Worm (Caenorhabditis elegans) whole organism, young adult: ENCODE data around the gene rpt-6.

Experiments used
- F22D6.2 ChIP-seq: sonication (generic microtip); optimal IDR thresholded peaks from 2 replicates; lab custom pipeline; 2016; ENCODE audit warnings: mild to moderate bottlenecking, missing genetic modification characterization, missing compliant biosample characterization
- F33H1.4 ChIP-seq: fragments of 200-800 bp; sonication (Bioruptor generic); IDR thresholded peaks from 2 replicates; pipeline ENCODE4 v1.3.6; 2022; ENCODE audit warnings: missing genetic modification reagents, missing genetic modification characterization, missing compliant biosample characterization
- F55B11.4 ChIP-seq: sonication (generic microtip); optimal IDR thresholded peaks from 2 replicates; lab custom pipeline; 2016; ENCODE audit warnings: missing compliant biosample characterization, missing genetic modification characterization, borderline replicate concordance; ENCODE audit not compliant: insufficient read depth
- K12H6.12 ChIP-seq: fragments of 200-800 bp; sonication (Bioruptor generic); optimal IDR thresholded peaks from 2 replicates; lab custom pipeline; 2018; ENCODE audit warnings: mild to moderate bottlenecking, missing genetic modification characterization, missing compliant biosample characterization
- Y56A3A.18 ChIP-seq: fragments of 200-800 bp; sonication (Bioruptor generic); IDR thresholded peaks from 2 replicates; pipeline ENCODE4 v1.3.6; 2022; ENCODE audit warnings: missing genetic modification reagents, missing genetic modification characterization, missing compliant biosample characterization
- Y67H2A.10 ChIP-seq: fragments of 200-800 bp; sonication (Bioruptor generic); conservative IDR thresholded peaks from 2 replicates; pipeline ENCODE4 v1.3.6; 2022; ENCODE audit warnings: missing genetic modification reagents, missing genetic modification characterization, missing compliant biosample characterization
- attf-3 ChIP-seq: fragments of 200-800 bp; sonication (Bioruptor generic); conservative IDR thresholded peaks from 2 replicates; pipeline ENCODE4 v1.3.6; 2022; ENCODE audit warnings: missing genetic modification reagents, missing genetic modification characterization, missing compliant biosample characterization
- attf-6 ChIP-seq: fragments of 200-800 bp; sonication (Bioruptor generic); IDR thresholded peaks from 2 replicates; pipeline ENCODE4 v1.3.6; 2022; ENCODE audit warnings: missing genetic modification reagents, missing genetic modification characterization, missing compliant biosample characterization
- cebp-1 ChIP-seq, 2 experiments: fragments of 200-800 bp in 1 of 2; sonication (Bioruptor generic) in 1 of 2; sonication (generic microtip) in 1 of 2; IDR thresholded peaks in 1 of 2; optimal IDR thresholded peaks in 1 of 2; 2 replicates each; pipeline versions ENCODE4 v1.3.6 to Lab custom; 2017 to 2022; ENCODE audit warnings: missing compliant biosample characterization in 2 of 2, missing genetic modification characterization in 2 of 2, mild to moderate bottlenecking in 1 of 2, missing genetic modification reagents in 1 of 2, moderate library complexity in 1 of 2
- ceh-91 ChIP-seq: fragments of 200-800 bp; sonication (Bioruptor generic); IDR thresholded peaks from 2 replicates; pipeline ENCODE4 v1.3.6; 2022; ENCODE audit warnings: missing genetic modification reagents, missing genetic modification characterization, missing compliant biosample characterization
- egrh-3 ChIP-seq: fragments of 200-800 bp; sonication (Bioruptor generic); IDR thresholded peaks from 2 replicates; pipeline ENCODE4 v1.3.6; 2022; ENCODE audit warnings: missing genetic modification reagents, missing genetic modification characterization, missing compliant biosample characterization
- let-607 ChIP-seq, 2 experiments: fragments of 200-800 bp in 1 of 2; sonication (Bioruptor generic) in 1 of 2; sonication (generic microtip) in 1 of 2; optimal IDR thresholded peaks; 2 replicates each; lab custom pipeline; 2016 to 2018; ENCODE audit warnings: mild to moderate bottlenecking in 2 of 2, missing compliant biosample characterization in 2 of 2, missing genetic modification characterization in 2 of 2, moderate library complexity in 2 of 2, missing genotype in 1 of 2
- lin-40 ChIP-seq: sonication (generic microtip); optimal IDR thresholded peaks from 2 replicates; lab custom pipeline; 2016; ENCODE audit warnings: missing genetic modification characterization, mild to moderate bottlenecking, missing compliant biosample characterization, missing genotype, missing genetic modification reagents
- lir-1 ChIP-seq: fragments of 200-800 bp; sonication (Bioruptor generic); conservative IDR thresholded peaks from 2 replicates; pipeline ENCODE4 v1.3.6; 2022; ENCODE audit warnings: missing genetic modification reagents, missing genetic modification characterization, missing compliant biosample characterization
- madf-3 ChIP-seq: fragments of 200-800 bp; sonication (Bioruptor generic); IDR thresholded peaks from 2 replicates; pipeline ENCODE4 v1.3.6; 2022; ENCODE audit warnings: missing genetic modification reagents, missing genetic modification characterization, missing compliant biosample characterization
- mel-28 ChIP-seq: sonication (generic microtip); optimal IDR thresholded peaks from 2 replicates; lab custom pipeline; 2016; ENCODE audit warnings: borderline replicate concordance, mild to moderate bottlenecking, missing genetic modification characterization, missing compliant biosample characterization
- mes-4 ChIP-seq: sonication (generic microtip); optimal IDR thresholded peaks from 2 replicates; lab custom pipeline; 2016; ENCODE audit warnings: missing genotype, missing genetic modification characterization, missing compliant biosample characterization
- nfya-1 ChIP-seq: sonication (generic microtip); optimal IDR thresholded peaks from 2 replicates; lab custom pipeline; 2017; ENCODE audit warnings: antibody characterized with exemption, missing compliant biosample characterization, missing genetic modification characterization, borderline replicate concordance; ENCODE audit not compliant: insufficient read depth
- nfyb-1 ChIP-seq: fragments of 200-800 bp; sonication (Bioruptor generic); IDR thresholded peaks from 2 replicates; pipeline ENCODE4 v1.3.6; 2022; ENCODE audit warnings: missing genetic modification reagents, missing genetic modification characterization, missing compliant biosample characterization
- nhr-120 ChIP-seq: fragments of 200-800 bp; sonication (Bioruptor generic); IDR thresholded peaks from 2 replicates; pipeline ENCODE4 v1.3.6; 2022; ENCODE audit warnings: missing genetic modification characterization, missing compliant biosample characterization
- pha-4 ChIP-seq: fragments of 150-350 bp; sonication (generic microtip); optimal IDR thresholded peaks from 2 replicates; lab custom pipeline; 2014; ENCODE audit warnings: missing biosample characterization, missing genetic modification reagents, missing genetic modification characterization
- rec-8 ChIP-seq, 2 experiments: sonication (generic microtip); optimal IDR thresholded peaks; 2 replicates each; lab custom pipeline; 2016; ENCODE audit warnings: mild to moderate bottlenecking in 2 of 2, missing genetic modification characterization in 2 of 2, missing genetic modification reagents in 2 of 2, missing genotype in 2 of 2, missing biosample characterization in 1 of 2, missing compliant biosample characterization in 1 of 2, moderate library complexity in 1 of 2
- somi-1 ChIP-seq: fragments of 200-800 bp; sonication (Bioruptor generic); optimal IDR thresholded peaks from 2 replicates; lab custom pipeline; 2018; ENCODE audit warnings: mild to moderate bottlenecking, missing genetic modification characterization, missing compliant biosample characterization
- tbp1 ChIP-seq: fragments of 200-800 bp; sonication (Bioruptor generic); optimal IDR thresholded peaks from 2 replicates; lab custom pipeline; 2018; ENCODE audit warnings: mild to moderate bottlenecking, missing genetic modification characterization, missing compliant biosample characterization
- unc-130 ChIP-seq: sonication (generic microtip); optimal IDR thresholded peaks from 2 replicates; lab custom pipeline; 2016; ENCODE audit warnings: missing genetic modification reagents, missing genetic modification characterization, missing compliant biosample characterization
- ztf-18 ChIP-seq: sonication (generic microtip); optimal IDR thresholded peaks from 2 replicates; lab custom pipeline; 2016; ENCODE audit warnings: missing genotype, mild to moderate bottlenecking, missing genetic modification characterization, missing compliant biosample characterization

rpt-6 gene

ce11 chrIII:12351301-12351700, 19.0 kb upstream of the rpt-6 start, which contains the start of the genes pph-4.1 and Y75B8A.31 (continued):
- peak; percentile 70 for TF ChIP-seq F33H1.4 (GFP tag; lab: Robert Waterston, UW)
- TF ChIP-seq lir-1 (GFP tag; lab: Robert Waterston, UW) = peak; percentile 67
- peak; percentile 58 for TF ChIP-seq unc-130 (GFP tag; lab: Kevin White, UChicago)
- TF ChIP-seq attf-6 (GFP tag; lab: Robert Waterston, UW) = no peak
- no peak for TF ChIP-seq mes-4 (tag; lab: Kevin White, UChicago)

DNA sequence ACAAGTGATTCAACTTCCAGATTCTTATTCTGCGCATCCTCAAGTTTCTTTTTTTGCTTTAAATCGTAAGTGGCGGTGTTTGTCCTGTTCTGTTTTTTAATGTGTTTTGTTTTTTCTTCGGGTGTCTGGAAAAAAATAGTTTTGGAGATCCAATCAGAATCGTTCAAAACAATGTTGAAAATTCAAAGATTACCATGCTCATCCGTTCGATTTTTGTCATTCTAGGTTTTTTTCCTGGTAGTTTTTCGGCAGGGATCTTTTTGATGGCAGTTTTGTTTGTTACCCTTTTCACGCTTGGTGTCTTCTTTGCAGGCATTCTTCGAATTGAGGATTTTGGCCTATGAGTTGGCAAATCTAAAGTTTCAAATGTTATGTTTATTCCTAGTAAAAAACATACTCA, 13.7 kb upstream of the rpt-6 start:
- TF ChIP-seq nhr-120 (no peak), cebp-1 (GFP tag; IDR thresholded peaks at IDR 0.05; lab: Robert Waterston, UW) (no peak), cebp-1 (tag; optimal IDR thresholded peaks at IDR 0.05; lab: Kevin White, UChicago) (no peak), ztf-18 (tag; lab: Kevin White, UChicago) (no peak)
- TF ChIP-seq, all 124 proteins: peak for 0

DNA sequence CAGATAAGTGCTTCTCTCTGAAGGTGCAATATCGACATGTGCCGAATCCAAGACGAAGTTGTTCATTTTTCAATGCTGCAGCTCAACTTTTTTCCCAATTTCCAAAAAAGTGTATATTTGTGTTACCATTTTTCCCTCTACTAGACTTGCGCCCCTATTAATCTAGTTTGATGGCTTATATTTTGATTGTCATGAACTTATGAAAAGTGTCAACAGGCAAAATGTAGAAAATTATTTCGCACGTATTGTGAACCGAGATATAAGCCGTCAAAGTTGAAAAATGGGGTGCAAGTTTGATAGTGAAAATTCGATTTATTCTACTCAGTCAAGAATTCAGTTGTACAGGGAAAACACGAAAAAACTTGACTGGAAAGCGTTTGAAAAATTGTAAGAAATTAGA, 11.8 kb upstream of the rpt-6 start, which contains the start of gene Y75B8A.32:
Gene Y75B8A.32 (minus strand): TSS at position 101 of the 400 bp plus-strand sequence.
- TF ChIP-seq K12H6.12 (tag; lab: Kevin White, UChicago) = no peak
- TF ChIP-seq pha-4 (tag; lab: Kevin White, UChicago) = no peak
- TF ChIP-seq tbp1 = no peak
- no peak for TF ChIP-seq nfya-1
- TF ChIP-seq Y56A3A.18 = no peak
- TF ChIP-seq F22D6.2 (tag; lab: Kevin White, UChicago) = no peak
- no peak for TF ChIP-seq madf-3

DNA sequence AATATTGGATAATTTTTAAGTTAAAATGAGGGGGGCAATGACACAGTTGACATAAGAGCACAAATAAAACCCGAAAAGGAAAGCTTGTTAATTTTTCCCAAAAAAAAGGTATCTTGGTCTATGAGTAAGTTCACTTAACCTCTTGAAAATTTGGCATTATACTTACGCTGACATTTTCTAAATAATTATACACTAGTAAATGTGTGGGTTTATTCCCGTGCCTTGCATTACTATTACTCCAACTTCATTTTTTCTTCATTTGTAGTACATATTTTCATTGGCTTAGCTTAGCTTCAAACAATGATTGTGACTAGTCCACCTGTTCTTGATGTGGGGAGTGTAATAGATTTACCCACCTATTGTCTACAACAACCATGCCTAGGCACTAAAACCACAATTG, 11.0 kb upstream of the rpt-6 start, which contains the start of gene Y75B8A.34:
Gene Y75B8A.34 (plus strand): TSS at position 301 of the 400 bp plus-strand sequence.
- TF ChIP-seq ceh-91 (GFP tag; lab: Robert Waterston, UW) (no peak), Y67H2A.10 (GFP tag; lab: Robert Waterston, UW) (no peak), lin-40 (tag; lab: Kevin White, UChicago) (no peak), let-607 (tag; optimal IDR thresholded peaks at IDR 0.05; lab: Kevin White, UChicago) (no peak), nfyb-1 (GFP tag; lab: Robert Waterston, UW) (no peak), egrh-3 (GFP tag; lab: Robert Waterston, UW) (no peak), somi-1 (GFP tag; lab: Kevin White, UChicago) (no peak), rec-8 (tag; optimal IDR thresholded peaks at IDR 0.05; lab: Kevin White, UChicago) (no peak), mel-28 (tag; lab: Kevin White, UChicago) (no peak), nfya-1 (no peak), cebp-1 (GFP tag; IDR thresholded peaks at IDR 0.05; lab: Robert Waterston, UW) (no peak), cebp-1 (tag; optimal IDR thresholded peaks at IDR 0.05; lab: Kevin White, UChicago) (no peak), F22D6.2 (tag; lab: Kevin White, UChicago) (no peak), F55B11.4 (no peak)

ce11 chrIII:12362942-12363341, 7.3 kb upstream of the rpt-6 start:
- peak; percentile 76 for TF ChIP-seq attf-3 (GFP tag; lab: Robert Waterston, UW)

ce11 chrIII:12363545-12363944, 6.7 kb upstream of the rpt-6 start:
- peak; percentile 74 for TF ChIP-seq attf-3 (GFP tag; lab: Robert Waterston, UW)
